Worm (Caenorhabditis elegans) whole organism, L4 larva: ENCODE measurements around the gene mec-12.
A peak's percentile ranks its signal among the peaks of the same experiment; 100 is the strongest.

ENCODE experiments used
- D1046.2 ChIP-seq: fragments of 200-800 bp; sonication (Bioruptor generic); IDR thresholded peaks from 2 replicates; pipeline ENCODE4 v1.3.6; 2022; ENCODE audit warnings: missing genetic modification characterization, missing compliant biosample characterization
- F44E2.7 ChIP-seq: fragments of 200-800 bp; sonication (Bioruptor generic); IDR thresholded peaks from 2 replicates; pipeline ENCODE4 v2.1.2; 2022; ENCODE audit warnings: missing genetic modification characterization, missing compliant biosample characterization
- T20F7.1 ChIP-seq: fragments of 200-800 bp; sonication (Bioruptor generic); optimal IDR thresholded peaks from 2 replicates; lab custom pipeline; 2018; ENCODE audit warnings: mild to moderate bottlenecking, missing genetic modification characterization, missing compliant biosample characterization
- Y5F2A.4 ChIP-seq: fragments of 200-800 bp; sonication (Bioruptor generic); optimal IDR thresholded peaks from 2 replicates; lab custom pipeline; 2018; ENCODE audit warnings: mild to moderate bottlenecking, missing genetic modification characterization, missing compliant biosample characterization
- Y75B8A.6 ChIP-seq: fragments of 200-800 bp; sonication (Bioruptor generic); IDR thresholded peaks from 2 replicates; pipeline ENCODE4 v1.3.6; 2022; ENCODE audit warnings: missing genetic modification reagents, missing genetic modification characterization, missing compliant biosample characterization
- ZK337.2 ChIP-seq: fragments of 200-800 bp; sonication (Bioruptor generic); IDR thresholded peaks from 2 replicates; pipeline ENCODE4 v1.3.6; 2022; ENCODE audit warnings: missing genetic modification reagents, missing genetic modification characterization, missing compliant biosample characterization
- aly-2 ChIP-seq: sonication (generic microtip); optimal IDR thresholded peaks from 2 replicates; lab custom pipeline; 2018; ENCODE audit warnings: missing biosample characterization, missing genetic modification characterization
- ama-1 ChIP-seq: fragments of 150-350 bp; optimal IDR thresholded peaks from 2 replicates; lab custom pipeline; 2014; ENCODE audit warnings: inconsistent platforms, mixed read lengths
- arid-1 ChIP-seq: fragments of 200-800 bp; sonication (Bioruptor generic); conservative IDR thresholded peaks from 2 replicates; pipeline ENCODE4 v1.3.6; 2022; ENCODE audit warnings: missing genetic modification reagents, missing genetic modification characterization, missing compliant biosample characterization
- ceh-28 ChIP-seq: fragments of 150-350 bp; optimal IDR thresholded peaks from 2 replicates; lab custom pipeline; 2014; ENCODE audit warnings: missing biosample characterization, missing genetic modification reagents, missing genetic modification characterization
- ceh-32 ChIP-seq: sonication (generic microtip); optimal IDR thresholded peaks from 2 replicates; lab custom pipeline; 2016; ENCODE audit warnings: mild to moderate bottlenecking, missing genetic modification characterization, missing compliant biosample characterization; ENCODE audit not compliant: poor library complexity
- ceh-44 ChIP-seq: fragments of 200-800 bp; sonication (Bioruptor generic); IDR thresholded peaks from 2 replicates; pipeline ENCODE4 v1.3.6; 2022; ENCODE audit warnings: missing genetic modification reagents, missing genetic modification characterization, missing compliant biosample characterization
- cey-2 ChIP-seq: sonication (generic microtip); optimal IDR thresholded peaks from 3 replicates; lab custom pipeline; 2017; ENCODE audit warnings: missing genetic modification characterization, mild to moderate bottlenecking, missing compliant biosample characterization, antibody characterized with exemption, borderline replicate concordance; ENCODE audit not compliant: insufficient read depth
- daf-12 ChIP-seq: fragments of 150-350 bp; optimal IDR thresholded peaks from 2 replicates; lab custom pipeline; 2014; ENCODE audit warnings: missing biosample characterization, missing genetic modification reagents, missing genetic modification characterization
- daf-16 ChIP-seq, 3 experiments: sonication (generic microtip); optimal IDR thresholded peaks; 2 replicates each; lab custom pipeline; 2016 to 2017; ENCODE audit warnings: missing genetic modification characterization in 3 of 3, missing genetic modification reagents in 3 of 3, mild to moderate bottlenecking in 2 of 3, missing compliant biosample characterization in 2 of 3, missing biosample characterization in 1 of 3, moderate library complexity in 1 of 3
- dmd-8 ChIP-seq: fragments of 200-800 bp; sonication (Bioruptor generic); IDR thresholded peaks from 2 replicates; pipeline ENCODE4 v1.3.6; 2022; ENCODE audit warnings: missing genetic modification characterization, missing compliant biosample characterization
- dpl-1 ChIP-seq: fragments of 150-350 bp; optimal IDR thresholded peaks from 2 replicates; lab custom pipeline; 2014; ENCODE audit warnings: missing biosample characterization, missing genetic modification reagents, missing genetic modification characterization
- dve-1 ChIP-seq: sonication (generic microtip); optimal IDR thresholded peaks from 2 replicates; lab custom pipeline; 2017; ENCODE audit warnings: antibody characterized with exemption, mild to moderate bottlenecking, missing genetic modification characterization, missing compliant biosample characterization; ENCODE audit not compliant: insufficient read depth
- fos-1 ChIP-seq: fragments of 150-350 bp; optimal IDR thresholded peaks from 2 replicates; lab custom pipeline; 2014; ENCODE audit warnings: missing biosample characterization, missing genetic modification characterization
- gei-8 ChIP-seq: fragments of 200-800 bp; sonication (Bioruptor generic); optimal IDR thresholded peaks from 2 replicates; lab custom pipeline; 2018; ENCODE audit warnings: mild to moderate bottlenecking, missing genetic modification characterization, missing compliant biosample characterization
- jun-1 ChIP-seq: fragments of 150-350 bp; optimal IDR thresholded peaks from 2 replicates; lab custom pipeline; 2014; ENCODE audit warnings: missing biosample characterization, missing genetic modification reagents, missing genetic modification characterization
- lim-7 ChIP-seq: fragments of 200-800 bp; sonication (Bioruptor generic); IDR thresholded peaks from 2 replicates; pipeline ENCODE4 v1.3.6; 2022; ENCODE audit warnings: missing genetic modification characterization, missing compliant biosample characterization
- lin-29 ChIP-seq: fragments of 200-800 bp; sonication (Bioruptor generic); IDR thresholded peaks from 2 replicates; pipeline ENCODE4 v1.3.6; 2022; ENCODE audit warnings: missing genetic modification reagents, missing genetic modification characterization, missing compliant biosample characterization
- lin-39 ChIP-seq: fragments of 150-350 bp; optimal IDR thresholded peaks from 2 replicates; lab custom pipeline; 2014; ENCODE audit warnings: missing biosample characterization, missing genetic modification reagents, missing genetic modification characterization
- lir-3 ChIP-seq: sonication (generic microtip); optimal IDR thresholded peaks from 2 replicates; lab custom pipeline; 2016; ENCODE audit warnings: mild to moderate bottlenecking, missing genetic modification characterization, missing compliant biosample characterization
- lsy-2 ChIP-seq, 2 experiments: fragments of 150-350 bp in 1 of 2; sonication (generic microtip) in 1 of 2; optimal IDR thresholded peaks; 2 replicates each; lab custom pipeline; 2014 to 2017; ENCODE audit warnings: missing biosample characterization in 2 of 2, missing genetic modification characterization in 2 of 2
- madf-9 ChIP-seq: fragments of 200-800 bp; sonication (Bioruptor generic); conservative IDR thresholded peaks from 2 replicates; pipeline ENCODE4 v1.3.6; 2022; ENCODE audit warnings: missing genetic modification reagents, missing genetic modification characterization, missing compliant biosample characterization
- mdl-1 ChIP-seq, 2 experiments: fragments of 150-350 bp in 1 of 2; sonication (generic microtip) in 1 of 2; optimal IDR thresholded peaks; 2 replicates each; lab custom pipeline; 2014 to 2017; ENCODE audit warnings: missing biosample characterization in 2 of 2, missing genetic modification characterization in 2 of 2
- mes-2 ChIP-seq: sonication (generic microtip); optimal IDR thresholded peaks from 2 replicates; lab custom pipeline; 2016; ENCODE audit warnings: missing genotype, mild to moderate bottlenecking, missing genetic modification characterization, missing compliant biosample characterization; ENCODE audit not compliant: poor library complexity, severe bottlenecking
- mxl-2 ChIP-seq: fragments of 200-800 bp; sonication (Bioruptor generic); conservative IDR thresholded peaks from 2 replicates; pipeline ENCODE4 v1.3.6; 2022; ENCODE audit warnings: missing genetic modification reagents, missing genetic modification characterization, missing compliant biosample characterization
- nhr-10 ChIP-seq: fragments of 150-350 bp; optimal IDR thresholded peaks from 2 replicates; lab custom pipeline; 2014; ENCODE audit warnings: missing biosample characterization, missing genetic modification characterization
- nhr-11 ChIP-seq: fragments of 150-350 bp; optimal IDR thresholded peaks from 2 replicates; lab custom pipeline; 2014; ENCODE audit warnings: missing biosample characterization, missing genetic modification characterization
- nhr-111 ChIP-seq: fragments of 200-800 bp; sonication (Bioruptor generic); optimal IDR thresholded peaks from 2 replicates; lab custom pipeline; 2018; ENCODE audit warnings: mild to moderate bottlenecking, missing genetic modification characterization, missing compliant biosample characterization
- nhr-237 ChIP-seq: sonication (generic microtip); optimal IDR thresholded peaks from 2 replicates; lab custom pipeline; 2017; ENCODE audit warnings: missing biosample characterization, missing genetic modification characterization
- nhr-48 ChIP-seq: sonication (generic microtip); optimal IDR thresholded peaks from 2 replicates; lab custom pipeline; 2016; ENCODE audit warnings: mild to moderate bottlenecking, missing genetic modification characterization, missing compliant biosample characterization
- nhr-77 ChIP-seq: fragments of 150-350 bp; optimal IDR thresholded peaks from 2 replicates; lab custom pipeline; 2014; ENCODE audit warnings: missing biosample characterization, missing genetic modification characterization
- pha-4 ChIP-seq, 2 experiments: fragments of 150-350 bp in 1 of 2; fragments of 200-800 bp in 1 of 2; sonication (Bioruptor generic) in 1 of 2; IDR thresholded peaks in 1 of 2; optimal IDR thresholded peaks in 1 of 2; 2 replicates each; pipeline versions ENCODE4 v1.3.6 to Lab custom; 2014 to 2022; ENCODE audit warnings: missing genetic modification characterization in 2 of 2, missing genetic modification reagents in 2 of 2, missing biosample characterization in 1 of 2, missing compliant biosample characterization in 1 of 2
- pqm-1 ChIP-seq: sonication (generic microtip); optimal IDR thresholded peaks from 2 replicates; lab custom pipeline; 2017; ENCODE audit warnings: missing biosample characterization, missing genetic modification characterization
- saeg-2 ChIP-seq: fragments of 200-800 bp; sonication (Bioruptor generic); IDR thresholded peaks from 2 replicates; pipeline ENCODE4 v1.3.6; 2022; ENCODE audit warnings: missing genetic modification reagents, missing genetic modification characterization, missing compliant biosample characterization
- set-16 ChIP-seq: fragments of 200-800 bp; sonication (Bioruptor generic); IDR thresholded peaks from 2 replicates; pipeline ENCODE4 v1.3.6; 2022; ENCODE audit warnings: missing genetic modification reagents, missing genetic modification characterization, missing compliant biosample characterization
- skn-1 ChIP-seq: fragments of 150-350 bp; optimal IDR thresholded peaks from 2 replicates; lab custom pipeline; 2014; ENCODE audit warnings: missing biosample characterization, missing genetic modification characterization
- spr-1 ChIP-seq: sonication (generic microtip); optimal IDR thresholded peaks from 2 replicates; lab custom pipeline; 2016; ENCODE audit warnings: mild to moderate bottlenecking, missing genetic modification characterization, missing compliant biosample characterization
- tag-97 ChIP-seq: fragments of 200-800 bp; sonication (Bioruptor generic); IDR thresholded peaks from 2 replicates; pipeline ENCODE4 v1.3.6; 2022; ENCODE audit warnings: missing genetic modification characterization, missing compliant biosample characterization
- tra-1 ChIP-seq: fragments of 200-800 bp; sonication (Bioruptor generic); IDR thresholded peaks from 2 replicates; pipeline ENCODE4 v1.3.6; 2022; ENCODE audit warnings: missing genetic modification reagents, missing genetic modification characterization, missing compliant biosample characterization
- vab-7 ChIP-seq: fragments of 200-800 bp; sonication (Bioruptor generic); IDR thresholded peaks from 2 replicates; pipeline ENCODE4 v1.3.6; 2022; ENCODE audit warnings: missing genetic modification reagents, missing genetic modification characterization, missing compliant biosample characterization
- zfp-2 ChIP-seq: sonication (generic microtip); optimal IDR thresholded peaks from 2 replicates; lab custom pipeline; 2016; ENCODE audit warnings: mild to moderate bottlenecking, missing genetic modification characterization, missing compliant biosample characterization
- zip-2 ChIP-seq: fragments of 150-350 bp; optimal IDR thresholded peaks from 2 replicates; lab custom pipeline; 2014; ENCODE audit warnings: missing biosample characterization, missing genetic modification characterization

The mec-12 gene

DNA sequence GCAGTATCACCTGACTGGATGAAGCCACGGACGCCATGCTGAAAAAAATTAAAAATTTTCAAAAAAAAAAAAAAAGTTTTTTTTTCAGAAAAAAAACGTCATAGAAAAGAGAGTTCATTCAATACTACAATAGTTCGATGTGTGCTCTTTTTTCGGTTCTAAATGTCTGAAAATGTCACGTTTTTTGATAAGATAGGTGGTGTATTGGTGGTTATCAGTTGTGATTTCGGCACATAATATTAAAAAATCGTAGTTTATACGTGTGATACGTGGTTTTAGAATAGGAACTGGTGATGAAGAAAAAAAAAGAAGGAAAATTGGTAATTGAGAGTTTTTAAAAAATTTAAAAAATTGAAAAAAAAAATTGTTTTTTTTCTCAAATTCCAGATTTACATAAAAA is 22.1 kb downstream of the mec-12 start (continued):
- TF ChIP-seq ceh-44 (GFP tag; lab: Robert Waterston, UW) = no peak
- TF ChIP-seq zfp-2 (tag; lab: Kevin White, UChicago) = no peak
- TF ChIP-seq zip-2 (tag; lab: Kevin White, UChicago) = no peak
- no peak for TF ChIP-seq jun-1 (tag; lab: Kevin White, UChicago)
- TF ChIP-seq saeg-2 (GFP tag; lab: Robert Waterston, UW) = no peak
- no peak for TF ChIP-seq daf-16 (GFP tag; optimal IDR thresholded peaks at IDR 0.05; lab: Kevin White, UChicago)
- TF ChIP-seq daf-16 (tag; optimal IDR thresholded peaks at IDR 0.05; lab: Kevin White, UChicago) = peak; percentile 57
- TF ChIP-seq nhr-10 (tag; lab: Kevin White, UChicago) = no peak
- no peak for TF ChIP-seq lim-7 (GFP tag; lab: Robert Waterston, UW)
- no peak for TF ChIP-seq daf-12 (tag; lab: Kevin White, UChicago)
- no peak for TF ChIP-seq tag-97
- TF ChIP-seq nhr-111 (GFP tag; lab: Kevin White, UChicago) = no peak
- TF ChIP-seq set-16 (GFP tag; lab: Robert Waterston, UW) = no peak
- peak; percentile 20 for TF ChIP-seq nhr-48 (tag; lab: Kevin White, UChicago)
- peak; percentile 84 for TF ChIP-seq nhr-77 (tag; lab: Kevin White, UChicago)
- no peak for TF ChIP-seq aly-2 (tag; lab: Kevin White, UChicago)
- no peak for TF ChIP-seq pha-4 (GFP tag; IDR thresholded peaks at IDR 0.05; lab: Robert Waterston, UW)
- no peak for TF ChIP-seq pha-4 (tag; optimal IDR thresholded peaks at IDR 0.05; lab: Kevin White, UChicago)
- TF ChIP-seq cey-2 = no peak
- no peak for TF ChIP-seq D1046.2 (GFP tag; lab: Robert Waterston, UW)
- no peak for TF ChIP-seq spr-1 (tag; lab: Kevin White, UChicago)
- peak; percentile 80 for TF ChIP-seq dve-1 (tag; lab: Kevin White, UChicago)
- TF ChIP-seq vab-7 (GFP tag; lab: Robert Waterston, UW) = no peak

DNA sequence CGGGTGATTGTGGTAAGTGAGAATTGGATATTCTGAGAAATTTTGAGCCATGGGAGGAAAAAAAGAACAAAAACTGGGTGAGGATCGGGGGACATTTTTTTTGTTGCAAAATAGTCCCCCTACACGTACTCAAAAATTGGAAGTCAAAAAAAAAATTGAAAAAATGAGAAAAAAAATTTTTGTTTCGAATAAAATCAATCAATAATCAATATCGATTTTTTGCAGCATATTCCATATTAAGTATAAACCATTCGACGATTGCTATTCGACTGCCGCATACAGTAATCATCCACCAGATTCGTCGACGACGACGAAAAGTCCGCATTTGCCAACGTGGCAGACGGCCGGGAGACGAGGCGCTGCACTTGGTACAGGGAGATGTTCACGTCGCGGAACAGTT is 26.4 kb downstream of the mec-12 start:
- TF ChIP-seq ceh-44 (GFP tag; lab: Robert Waterston, UW) = no peak
- peak; percentile 27 for TF ChIP-seq ceh-28

DNA sequence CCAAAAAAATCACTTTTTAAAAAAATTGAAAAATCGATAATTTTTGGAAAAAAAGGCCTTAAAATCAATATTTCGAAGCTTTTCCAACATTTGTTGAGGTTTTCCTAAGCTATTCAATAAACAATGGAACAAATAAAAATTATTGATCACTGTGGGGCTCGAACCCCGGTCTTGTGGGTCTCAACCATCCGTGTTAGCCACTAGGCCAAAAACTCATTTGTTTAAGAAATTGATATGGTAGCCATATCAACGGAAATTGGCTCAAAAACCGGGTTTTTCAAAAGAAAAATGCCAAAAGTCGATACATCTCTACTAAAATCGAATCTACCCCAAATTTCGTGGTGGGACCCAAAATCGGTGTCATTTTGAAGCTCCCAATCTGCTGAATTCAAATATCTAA is 27.0 kb downstream of the mec-12 start:
- TF ChIP-seq ama-1 (lab: Kevin White, UChicago) = no peak
- TF ChIP-seq nhr-237 (tag; lab: Kevin White, UChicago) = no peak
- TF ChIP-seq mes-2 (tag; lab: Kevin White, UChicago) = peak; percentile 30
- no peak for TF ChIP-seq gei-8 (GFP tag; lab: Kevin White, UChicago)
- TF ChIP-seq ceh-32 (tag; lab: Kevin White, UChicago) = no peak
- 0 out of 2 replicates have a peak, but pooled peaks have one; percentile 27 for TF ChIP-seq arid-1 (GFP tag; lab: Robert Waterston, UW)
- TF ChIP-seq tra-1 (GFP tag; lab: Robert Waterston, UW) = no peak
- no peak for TF ChIP-seq Y5F2A.4 (GFP tag; lab: Kevin White, UChicago)
- TF ChIP-seq lin-29 (GFP tag; lab: Robert Waterston, UW) = no peak
- TF ChIP-seq Y75B8A.6 (GFP tag; lab: Robert Waterston, UW) = 0 out of 2 replicates have a peak, but pooled peaks have one; percentile 68
- TF ChIP-seq skn-1 (tag; lab: Kevin White, UChicago) = no peak
- TF ChIP-seq dmd-8 (GFP tag; lab: Robert Waterston, UW) = no peak
- no peak for TF ChIP-seq ZK337.2 (GFP tag; lab: Robert Waterston, UW)
- TF ChIP-seq lsy-2 (tag; optimal IDR thresholded peaks at IDR 0.05; lab: Kevin White, UChicago) = no peak
- no peak for TF ChIP-seq madf-9
- TF ChIP-seq lin-39 (tag; lab: Kevin White, UChicago) = no peak
- no peak for TF ChIP-seq nhr-77 (tag; lab: Kevin White, UChicago)
- no peak for TF ChIP-seq nhr-10 (tag; lab: Kevin White, UChicago)
- no peak for TF ChIP-seq mxl-2 (GFP tag; lab: Robert Waterston, UW)
- TF ChIP-seq vab-7 (GFP tag; lab: Robert Waterston, UW) = peak; percentile 66; the same call in 1 of the 2 replicates
- no peak for TF ChIP-seq nhr-11
- no peak for TF ChIP-seq lir-3
- TF ChIP-seq ceh-44 (GFP tag; lab: Robert Waterston, UW) = no peak
- TF ChIP-seq mdl-1 (tag; optimal IDR thresholded peaks at IDR 0.05; lab: Kevin White, UChicago) = no peak
- no peak for TF ChIP-seq T20F7.1 (GFP tag; lab: Kevin White, UChicago)
- TF ChIP-seq pqm-1 (tag; lab: Kevin White, UChicago) = no peak
- TF ChIP-seq fos-1 (tag; lab: Kevin White, UChicago) = no peak
- no peak for TF ChIP-seq dpl-1 (GFP tag; lab: Kevin White, UChicago)
- TF ChIP-seq F44E2.7 (GFP tag; lab: Robert Waterston, UW) = no peak
